Worm (Caenorhabditis elegans): ENCODE data around the gene coa-4.
"Not testable (repeated sequence)": the region's sequence is repeated elsewhere in the genome, so short reads cannot be mapped to it uniquely, and the experiment has no call there.

The coa-4 gene

ce11 chrIV:9286305-9286704 is 49.1 kb downstream of the coa-4 start, which contains the start of gene nhr-267:
nhr-267 (minus strand) TSS chrIV:9286405.
- not testable (repeated sequence) for TF ChIP-seq nhr-48 (tag; optimal IDR thresholded peaks at IDR 0.05); daf-12 (tag; optimal IDR thresholded peaks at IDR 0.05); unc-62 (GFP tag; optimal IDR thresholded peaks at IDR 0.05 in 1 of 2); unc-62 (tag; optimal IDR thresholded peaks at IDR 0.05)

Data from whole organism, L4 larva.